Worm (Caenorhabditis elegans): ENCODE measurements around the gene C16C8.12.
"Not testable (repeated sequence)": the region's sequence is repeated elsewhere in the genome, so short reads cannot be mapped to it uniquely, and the experiment has no call there.

C16C8.12 gene

DNA sequence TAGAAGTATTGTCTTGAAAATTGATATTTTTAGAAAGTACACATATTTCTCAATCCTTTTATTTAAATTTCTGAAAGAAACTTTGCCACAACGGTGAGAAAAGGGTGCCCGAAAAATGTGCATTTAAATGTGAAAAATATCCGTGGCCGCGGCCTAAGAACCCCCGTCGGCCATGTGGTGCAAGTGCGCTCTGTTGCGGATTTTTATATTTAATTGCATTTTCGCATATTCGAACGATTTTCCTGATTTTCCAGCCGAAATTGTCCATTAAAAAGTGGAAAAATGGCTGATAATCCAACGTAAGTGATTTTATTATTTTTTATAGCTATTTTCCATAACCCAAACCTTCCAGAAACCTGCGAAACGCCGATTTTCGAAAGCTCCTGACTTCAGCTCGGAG, 29.7 kb downstream of the C16C8.12 start, which contains the start of gene smu-2:
Gene smu-2 (plus strand): TSS at position 178 of the 400 bp plus-strand sequence.
- TF ChIP-seq ceh-28 (tag; optimal IDR thresholded peaks at IDR 0.05) = no peak
- no peak for TF ChIP-seq sea-2 (GFP tag; optimal IDR thresholded peaks at IDR 0.05)
- TF ChIP-seq hmg-11 (tag; optimal IDR thresholded peaks at IDR 0.05) = no peak
- no peak for TF ChIP-seq nhr-77 (tag; optimal IDR thresholded peaks at IDR 0.05)
- TF ChIP-seq nhr-25 (tag; optimal IDR thresholded peaks at IDR 0.05) = peak; percentile 20
- peak; percentile 59 for TF ChIP-seq lin-39 (tag; optimal IDR thresholded peaks at IDR 0.05)
- peak; percentile 11 for TF ChIP-seq elt-2 (tag; optimal IDR thresholded peaks at IDR 0.05)
- TF ChIP-seq nhr-11 (tag; optimal IDR thresholded peaks at IDR 0.05) = no peak
- no peak for TF ChIP-seq ZK546.5 (tag; optimal IDR thresholded peaks at IDR 0.05)
- peak; percentile 1 for TF ChIP-seq R02D3.7 (tag; optimal IDR thresholded peaks at IDR 0.05)
- no peak for TF ChIP-seq nhr-237 (tag; optimal IDR thresholded peaks at IDR 0.05)
- no peak for TF ChIP-seq elt-3 (tag; optimal IDR thresholded peaks at IDR 0.05)
- no peak for TF ChIP-seq pqm-1 (tag; optimal IDR thresholded peaks at IDR 0.05)
- TF ChIP-seq unc-62 (GFP tag; optimal IDR thresholded peaks at IDR 0.05) = no peak
- peak; percentile 17 for TF ChIP-seq fkh-10 (GFP tag; optimal IDR thresholded peaks at IDR 0.05)
- TF ChIP-seq fos-1 (tag; optimal IDR thresholded peaks at IDR 0.05) = no peak
- no peak for TF ChIP-seq ceh-9 (tag; optimal IDR thresholded peaks at IDR 0.05)
- TF ChIP-seq egl-5 (tag; optimal IDR thresholded peaks at IDR 0.05) = peak; percentile 69
- no peak for TF ChIP-seq mdl-1 (tag; optimal IDR thresholded peaks at IDR 0.05)
- TF ChIP-seq nhr-12 (tag; optimal IDR thresholded peaks at IDR 0.05) = no peak
- no peak for TF ChIP-seq skn-1 (tag; optimal IDR thresholded peaks at IDR 0.05)
- TF ChIP-seq nhr-43 (tag; optimal IDR thresholded peaks at IDR 0.05; ENCODE audit: poor library complexity, severe bottlenecking) = no peak
- TF ChIP-seq ztf-4 (tag; optimal IDR thresholded peaks at IDR 0.05) = no peak
- TF ChIP-seq nfya-1 (tag; optimal IDR thresholded peaks at IDR 0.05; ENCODE audit: insufficient read depth) = peak; percentile 55
- no peak for TF ChIP-seq daf-12 (tag; optimal IDR thresholded peaks at IDR 0.05)
- no peak for TF ChIP-seq ceh-16 (tag; optimal IDR thresholded peaks at IDR 0.05)
- no peak for TF ChIP-seq jun-1 (tag; optimal IDR thresholded peaks at IDR 0.05)
- TF ChIP-seq nhr-76 (tag; optimal IDR thresholded peaks at IDR 0.05) = no peak
- no peak for TF ChIP-seq mml-1 (tag; optimal IDR thresholded peaks at IDR 0.05)
- no peak for TF ChIP-seq tbx-2 (tag; optimal IDR thresholded peaks at IDR 0.05)
- no peak for TF ChIP-seq ceh-82 (tag; optimal IDR thresholded peaks at IDR 0.05)
- no peak for TF ChIP-seq elt-1 (tag; optimal IDR thresholded peaks at IDR 0.05)
- no peak for TF ChIP-seq zag-1 (tag; optimal IDR thresholded peaks at IDR 0.05)
- TF ChIP-seq ztf-11 (tag; optimal IDR thresholded peaks at IDR 0.05) = no peak
- no peak for TF ChIP-seq egl-27 (tag; optimal IDR thresholded peaks at IDR 0.05)
- peak; percentile 91 for TF ChIP-seq lin-15B (tag; optimal IDR thresholded peaks at IDR 0.05)
- no peak for TF ChIP-seq pha-4 (tag; optimal IDR thresholded peaks at IDR 0.05)
- TF ChIP-seq nhr-23 (tag; optimal IDR thresholded peaks at IDR 0.05) = peak; percentile 17
- TF ChIP-seq nhr-28 (tag; optimal IDR thresholded peaks at IDR 0.05) = no peak
- no peak for TF ChIP-seq unc-39 (tag; optimal IDR thresholded peaks at IDR 0.05)
- peak; percentile 55 for TF ChIP-seq snpc-4 (tag; optimal IDR thresholded peaks at IDR 0.05)
- TF ChIP-seq fkh-2 (tag; optimal IDR thresholded peaks at IDR 0.05) = no peak

- not testable (repeated sequence) for TF ChIP-seq nhr-28, nhr-23, lin-15B (tag; optimal IDR thresholded peaks at IDR 0.05)
Observed at ce11 chrII:3490797-3491196, 38.3 kb downstream of the C16C8.12 start, which contains the start of gene fbxb-112. Gene fbxb-112 (plus strand): TSS chrII:3491097.

DNA sequence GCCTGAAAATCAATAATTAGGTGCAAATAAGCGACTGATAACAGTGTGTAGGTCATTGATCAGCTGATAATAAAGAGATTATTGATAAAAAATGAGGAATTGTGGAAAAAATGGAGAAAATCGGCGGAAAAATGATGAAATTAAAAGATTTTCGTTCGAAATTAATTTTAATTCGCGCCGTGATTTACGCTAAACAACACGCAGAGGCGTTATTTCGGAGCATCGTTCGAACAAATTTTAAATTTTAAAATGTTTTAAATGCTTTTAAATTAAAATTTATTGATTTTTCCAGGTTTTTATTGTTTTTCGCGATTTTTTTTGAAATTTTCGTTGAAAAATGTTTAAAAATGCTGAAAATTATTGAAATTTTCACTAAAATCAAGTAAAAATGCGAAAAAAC, 46.9 kb downstream of the C16C8.12 start, which contains the start of gene Y49F6B.9:
Gene Y49F6B.9 (minus strand): TSS at position 2 of the 400 bp plus-strand sequence.
- TF ChIP-seq mdl-1 (tag; optimal IDR thresholded peaks at IDR 0.05) = no peak
- TF ChIP-seq nhr-237 (tag; optimal IDR thresholded peaks at IDR 0.05) = no peak
- TF ChIP-seq daf-12 (tag; optimal IDR thresholded peaks at IDR 0.05) = no peak
- TF ChIP-seq nhr-11 (tag; optimal IDR thresholded peaks at IDR 0.05) = no peak
- no peak for TF ChIP-seq hmg-11 (tag; optimal IDR thresholded peaks at IDR 0.05)
